Fruit fly (Drosophila melanogaster) whole organism, pupa: ENCODE measurements around the gene IntS10.

ENCODE experiments used
- CG10348 ChIP-seq: fragments of 200-800 bp; sonication (Bioruptor generic); IDR thresholded peaks from 2 replicates; pipeline ENCODE4 v1.3.6; 2022; ENCODE audit warnings: missing biosample characterization, missing genetic modification characterization
- CG12605 ChIP-seq: fragments of 200-800 bp; sonication (Bioruptor generic); IDR thresholded peaks from 2 replicates; pipeline ENCODE4 v1.3.6; 2022; ENCODE audit warnings: missing biosample characterization, missing genetic modification characterization
- CG14655 ChIP-seq: fragments of 200-800 bp; sonication (Bioruptor generic); optimal IDR thresholded peaks from 3 replicates; lab custom pipeline; 2017; ENCODE audit warnings: mild to moderate bottlenecking, missing biosample characterization, missing genetic modification reagents, missing genetic modification characterization
- CG15710 ChIP-seq: fragments of 200-800 bp; sonication (Bioruptor generic); optimal IDR thresholded peaks from 2 replicates; lab custom pipeline; 2018; ENCODE audit warnings: missing biosample characterization, mild to moderate bottlenecking, missing genetic modification characterization, moderate library complexity
- CG32121 ChIP-seq: fragments of 200-800 bp; sonication (Bioruptor generic); IDR thresholded peaks from 2 replicates; pipeline ENCODE4 v1.3.6; 2022; ENCODE audit warnings: missing biosample characterization, missing genetic modification characterization
- CG34367 ChIP-seq: fragments of 200-800 bp; sonication (Bioruptor generic); optimal IDR thresholded peaks from 2 replicates; lab custom pipeline; 2018; ENCODE audit warnings: missing biosample characterization, mild to moderate bottlenecking, missing genetic modification characterization
- CG4496 ChIP-seq: fragments of 200-800 bp; sonication (Bioruptor generic); IDR thresholded peaks from 3 replicates; pipeline ENCODE4 v1.3.6; 2022; ENCODE audit warnings: missing biosample characterization, missing genetic modification characterization
- CG8301 ChIP-seq: fragments of 200-800 bp; sonication (Bioruptor generic); optimal IDR thresholded peaks from 2 replicates; lab custom pipeline; 2018; ENCODE audit warnings: missing biosample characterization, mild to moderate bottlenecking, missing genetic modification characterization
- D1 ChIP-seq: fragments of 200-800 bp; sonication (Bioruptor generic); optimal IDR thresholded peaks from 2 replicates; lab custom pipeline; 2018; ENCODE audit warnings: missing biosample characterization, mild to moderate bottlenecking, missing genetic modification characterization, moderate library complexity
- Snoo ChIP-seq: fragments of 200-800 bp; sonication (Bioruptor generic); optimal IDR thresholded peaks from 3 replicates; lab custom pipeline; 2017; ENCODE audit warnings: missing biosample characterization, mild to moderate bottlenecking, missing genetic modification characterization, inconsistent platforms
- fd96Ca ChIP-seq: fragments of 200-800 bp; sonication (Bioruptor generic); IDR thresholded peaks from 3 replicates; pipeline ENCODE4 v1.3.6; 2022; ENCODE audit warnings: missing biosample characterization, missing genetic modification characterization
- rn ChIP-seq: fragments of 200-800 bp; sonication (Bioruptor generic); IDR thresholded peaks from 2 replicates; pipeline ENCODE4 v1.3.6; 2022; ENCODE audit warnings: missing biosample characterization, missing genetic modification characterization

- TF ChIP-seq CG10348 (GFP tag; lab: Robert Waterston, UW): no peak
- no peak for TF ChIP-seq CG4496 (GFP tag; lab: Robert Waterston, UW)
- TF ChIP-seq Snoo (tag; lab: Kevin White, UChicago): no peak
- no peak for TF ChIP-seq CG12605 (GFP tag; lab: Robert Waterston, UW)
- no peak for TF ChIP-seq D1 (tag; lab: Kevin White, UChicago)
- TF ChIP-seq CG15710: no peak
- TF ChIP-seq CG32121 (GFP tag; lab: Robert Waterston, UW): no peak
- no peak for TF ChIP-seq CG8301 (tag; lab: Kevin White, UChicago)
- no peak for TF ChIP-seq rn (GFP tag; lab: Robert Waterston, UW)
- no peak for TF ChIP-seq CG34367 (tag; lab: Kevin White, UChicago)
- no peak for TF ChIP-seq CG14655 (GFP tag; lab: Kevin White, UChicago)
- no peak for TF ChIP-seq fd96Ca (GFP tag; lab: Robert Waterston, UW)
Observed at dm6 chr3L:3811089-3811488, 4.6 kb downstream of the IntS10 start, which contains the start of the genes CG32263 and PIG-B.
